Fruit fly (Drosophila melanogaster) whole organism, embryonic: ENCODE measurements around the gene Lon.
A peak's percentile ranks its signal among the peaks of the same experiment; 100 is the strongest.

Experiments used
- Abd-B ChIP-seq: fragments of 200-800 bp; sonication (Bioruptor generic); optimal IDR thresholded peaks from 2 replicates; lab custom pipeline; 2018; ENCODE audit warnings: missing biosample characterization, mild to moderate bottlenecking, missing genetic modification characterization, moderate library complexity
- BEAF-32 ChIP-seq: fragments of 200-800 bp; sonication (Bioruptor generic); optimal IDR thresholded peaks from 3 replicates; lab custom pipeline; 2017; ENCODE audit warnings: missing biosample characterization, missing genetic modification characterization, mild to moderate bottlenecking, moderate library complexity, missing genetic modification reagents
- CG11504 ChIP-seq: fragments of 200-800 bp; sonication (Bioruptor generic); optimal IDR thresholded peaks from 3 replicates; lab custom pipeline; 2019; ENCODE audit warnings: missing biosample characterization, mild to moderate bottlenecking, missing genetic modification characterization, moderate library complexity
- CG1233 ChIP-seq: fragments of 200-800 bp; sonication (Bioruptor generic); optimal IDR thresholded peaks from 4 replicates; lab custom pipeline; 2018; ENCODE audit warnings: missing biosample characterization, mild to moderate bottlenecking, missing genetic modification characterization
- CG12659 ChIP-seq: fragments of 200-800 bp; sonication (Bioruptor generic); optimal IDR thresholded peaks from 3 replicates; lab custom pipeline; 2017; ENCODE audit warnings: mild to moderate bottlenecking, missing biosample characterization, missing genetic modification reagents, missing genetic modification characterization
- CG14710 ChIP-seq: fragments of 200-800 bp; sonication (Bioruptor generic); optimal IDR thresholded peaks from 3 replicates; lab custom pipeline; 2019; ENCODE audit warnings: missing biosample characterization, mild to moderate bottlenecking, missing genetic modification characterization, moderate library complexity
- CG16813 ChIP-seq: fragments of 200-800 bp; sonication (Bioruptor generic); IDR thresholded peaks from 3 replicates; pipeline ENCODE4 v1.3.6; 2022; ENCODE audit warnings: missing biosample characterization, missing genetic modification characterization; ENCODE audit not compliant: partially characterized antibody
- CG17186 ChIP-seq: fragments of 200-800 bp; sonication (Bioruptor generic); optimal IDR thresholded peaks from 3 replicates; lab custom pipeline; 2017; ENCODE audit warnings: missing biosample characterization, missing genetic modification reagents, missing genetic modification characterization
- CG17829 ChIP-seq: fragments of 200-800 bp; optimal IDR thresholded peaks from 2 replicates; lab custom pipeline; 2019; ENCODE audit warnings: missing biosample characterization, mild to moderate bottlenecking, missing genetic modification characterization, moderate library complexity
- CG2116 ChIP-seq: fragments of 200-800 bp; sonication (Bioruptor generic); optimal IDR thresholded peaks from 3 replicates; lab custom pipeline; 2018; ENCODE audit warnings: missing biosample characterization, mild to moderate bottlenecking, missing genetic modification characterization
- CG2199 ChIP-seq: fragments of 200-800 bp; sonication (Bioruptor generic); IDR thresholded peaks from 3 replicates; pipeline ENCODE4 v1.3.6; 2022; ENCODE audit warnings: missing biosample characterization, missing genetic modification characterization
- CG2712 ChIP-seq: fragments of 200-800 bp; optimal IDR thresholded peaks from 3 replicates; lab custom pipeline; 2019; ENCODE audit warnings: missing biosample characterization, mild to moderate bottlenecking, missing genetic modification characterization, moderate library complexity
- CG3163 ChIP-seq: fragments of 200-800 bp; sonication (Bioruptor generic); optimal IDR thresholded peaks from 3 replicates; lab custom pipeline; 2016; ENCODE audit warnings: missing biosample characterization, missing genetic modification characterization
- CG3847 ChIP-seq: fragments of 200-800 bp; sonication (Bioruptor generic); IDR thresholded peaks from 2 replicates; pipeline ENCODE4 v1.3.6; 2022; ENCODE audit warnings: missing biosample characterization, missing genetic modification characterization
- CG4617 ChIP-seq: fragments of 200-800 bp; sonication (Bioruptor generic); optimal IDR thresholded peaks from 3 replicates; lab custom pipeline; 2016; ENCODE audit warnings: missing biosample characterization, missing genetic modification characterization, borderline replicate concordance
- CG6689 ChIP-seq: fragments of 200-800 bp; sonication (Bioruptor generic); IDR thresholded peaks from 2 replicates; pipeline ENCODE4 v1.3.6; 2022; ENCODE audit warnings: missing biosample characterization, missing genetic modification characterization
- CG6791 ChIP-seq: fragments of 200-800 bp; sonication (Bioruptor generic); IDR thresholded peaks from 3 replicates; pipeline ENCODE4 v1.3.6; 2022; ENCODE audit warnings: missing biosample characterization, missing genetic modification characterization; ENCODE audit not compliant: partially characterized antibody
- CG8281 ChIP-seq: fragments of 200-800 bp; sonication (Bioruptor generic); optimal IDR thresholded peaks from 2 replicates; lab custom pipeline; 2018; ENCODE audit warnings: missing biosample characterization, mild to moderate bottlenecking, missing genetic modification characterization, moderate library complexity
- CG8388 ChIP-seq: fragments of 200-800 bp; sonication (Bioruptor generic); optimal IDR thresholded peaks from 2 replicates; lab custom pipeline; 2019; ENCODE audit warnings: missing biosample characterization, mild to moderate bottlenecking, missing genetic modification characterization, moderate library complexity
- CG8924 ChIP-seq: fragments of 200-800 bp; optimal IDR thresholded peaks from 3 replicates; lab custom pipeline; 2019; ENCODE audit warnings: missing biosample characterization, mild to moderate bottlenecking, missing genetic modification characterization, moderate library complexity
- CG9727 ChIP-seq: fragments of 200-800 bp; sonication (Bioruptor generic); optimal IDR thresholded peaks from 3 replicates; lab custom pipeline; 2017; ENCODE audit warnings: missing biosample characterization, mild to moderate bottlenecking, missing genetic modification characterization
- CG9797 ChIP-seq: fragments of 200-800 bp; sonication (Bioruptor generic); optimal IDR thresholded peaks from 3 replicates; lab custom pipeline; 2018; ENCODE audit warnings: missing biosample characterization, mild to moderate bottlenecking, missing genetic modification characterization
- CG9876 ChIP-seq: fragments of 200-800 bp; sonication (Bioruptor generic); optimal IDR thresholded peaks from 2 replicates; lab custom pipeline; 2016; ENCODE audit warnings: missing biosample characterization, missing genetic modification characterization
- D19A ChIP-seq: fragments of 200-800 bp; optimal IDR thresholded peaks from 3 replicates; lab custom pipeline; 2019; ENCODE audit warnings: missing biosample characterization, mild to moderate bottlenecking, missing genetic modification characterization, moderate library complexity
- Dp ChIP-seq: fragments of 200-800 bp; sonication (Bioruptor generic); optimal IDR thresholded peaks from 2 replicates; lab custom pipeline; 2018; ENCODE audit warnings: missing biosample characterization, mild to moderate bottlenecking, missing genetic modification characterization, moderate library complexity
- Ets65A ChIP-seq: fragments of 200-800 bp; sonication (Bioruptor generic); peaks from one replicate; lab custom pipeline; 2016; ENCODE audit warnings: missing biosample characterization, missing genetic modification characterization
- Sox100B ChIP-seq: fragments of 200-800 bp; sonication (Bioruptor generic); optimal IDR thresholded peaks from 3 replicates; lab custom pipeline; 2018; ENCODE audit warnings: missing biosample characterization, mild to moderate bottlenecking, missing genetic modification characterization
- Sox102F ChIP-seq: fragments of 200-800 bp; sonication (Bioruptor generic); optimal IDR thresholded peaks from 2 replicates; lab custom pipeline; 2018; ENCODE audit warnings: missing biosample characterization, mild to moderate bottlenecking, missing genetic modification characterization, moderate library complexity
- bbx ChIP-seq: fragments of 200-800 bp; sonication (Bioruptor generic); IDR thresholded peaks from 2 replicates; pipeline ENCODE4 v1.3.6; 2022; ENCODE audit warnings: missing biosample characterization, missing genetic modification characterization; ENCODE audit not compliant: partially characterized antibody
- bowl ChIP-seq: fragments of 200-800 bp; sonication (Bioruptor generic); IDR thresholded peaks from 2 replicates; pipeline ENCODE4 v1.3.6; 2022; ENCODE audit warnings: missing biosample characterization, missing genetic modification characterization
- corto ChIP-seq: fragments of 200-800 bp; sonication (Bioruptor generic); optimal IDR thresholded peaks from 2 replicates; lab custom pipeline; 2016; ENCODE audit warnings: missing biosample characterization, mild to moderate bottlenecking, missing genetic modification characterization, moderate library complexity
- dpn ChIP-seq, 2 experiments: fragments of 200-800 bp; sonication (Bioruptor generic); optimal IDR thresholded peaks; 3 replicates each; lab custom pipeline; 2016; ENCODE audit warnings: missing biosample characterization in 2 of 2, missing genetic modification characterization in 2 of 2
- ewg ChIP-seq: fragments of 200-800 bp; sonication (Bioruptor generic); optimal IDR thresholded peaks from 3 replicates; lab custom pipeline; 2017; ENCODE audit warnings: mild to moderate bottlenecking, missing biosample characterization, missing genetic modification reagents, missing genetic modification characterization
- gcm2 ChIP-seq: fragments of 200-800 bp; sonication (Bioruptor generic); optimal IDR thresholded peaks from 2 replicates; lab custom pipeline; 2016; ENCODE audit warnings: missing biosample characterization, missing genetic modification characterization
- gfzf ChIP-seq: fragments of 200-800 bp; sonication (Bioruptor generic); optimal IDR thresholded peaks from 2 replicates; lab custom pipeline; 2016; ENCODE audit warnings: missing biosample characterization, mild to moderate bottlenecking, missing genetic modification characterization, moderate library complexity
- hkb ChIP-seq, 2 experiments: fragments of 200-800 bp in 1 of 2; fragments of >200 bp in 1 of 2; sonication (Bioruptor generic) in 1 of 2; IDR thresholded peaks in 1 of 2; optimal IDR thresholded peaks in 1 of 2; 2 replicates each; pipeline versions ENCODE4 v1.3.6 to Lab custom; 2017 to 2022; ENCODE audit warnings: missing biosample characterization in 1 of 2, missing genetic modification characterization in 1 of 2
- lola ChIP-seq, 3 experiments: fragments of >200 bp in 2 of 3; fragments of 200-800 bp in 1 of 3; sonication (Bioruptor generic) in 1 of 3; optimal IDR thresholded peaks; 2 replicates each; lab custom pipeline; 2017 to 2019; ENCODE audit warnings: missing biosample characterization in 3 of 3, missing genetic modification characterization in 3 of 3, mild to moderate bottlenecking in 1 of 3, moderate library complexity in 1 of 3
- luna ChIP-seq: fragments of 200-800 bp; sonication (Bioruptor generic); optimal IDR thresholded peaks from 2 replicates; lab custom pipeline; 2016; ENCODE audit warnings: missing biosample characterization, missing genetic modification characterization
- nom ChIP-seq: fragments of 200-800 bp; sonication (Bioruptor generic); optimal IDR thresholded peaks from 2 replicates; lab custom pipeline; 2017; ENCODE audit warnings: missing biosample characterization, missing genetic modification characterization, mild to moderate bottlenecking, moderate library complexity, missing genetic modification reagents
- peb ChIP-seq: fragments of 200-800 bp; sonication (Bioruptor generic); IDR thresholded peaks from 2 replicates; pipeline ENCODE4 v1.3.6; 2022; ENCODE audit warnings: missing biosample characterization, missing genetic modification characterization
- phol ChIP-seq: fragments of 200-800 bp; sonication (Bioruptor generic); optimal IDR thresholded peaks from 3 replicates; lab custom pipeline; 2018; ENCODE audit warnings: missing biosample characterization, mild to moderate bottlenecking, missing genetic modification characterization, moderate library complexity
- sisA ChIP-seq: fragments of 200-800 bp; sonication (Bioruptor generic); IDR thresholded peaks from 2 replicates; pipeline ENCODE4 v1.3.6; 2022; ENCODE audit warnings: missing biosample characterization, missing genetic modification characterization
- tll ChIP-seq, 2 experiments: fragments of 200-800 bp in 1 of 2; fragments of >200 bp in 1 of 2; sonication (Bioruptor generic) in 1 of 2; optimal IDR thresholded peaks; 2 replicates each; lab custom pipeline; 2017 to 2019; ENCODE audit warnings: missing biosample characterization in 2 of 2, missing genetic modification characterization in 2 of 2, mild to moderate bottlenecking in 1 of 2, moderate library complexity in 1 of 2
- trem ChIP-seq: fragments of 200-800 bp; optimal IDR thresholded peaks from 3 replicates; lab custom pipeline; 2019; ENCODE audit warnings: missing biosample characterization, mild to moderate bottlenecking, missing genetic modification characterization, moderate library complexity
- vnd ChIP-seq: fragments of 200-800 bp; sonication (Bioruptor generic); IDR thresholded peaks from 3 replicates; pipeline ENCODE4 v1.3.6; 2022; ENCODE audit warnings: missing biosample characterization, missing genetic modification characterization; ENCODE audit not compliant: partially characterized antibody
- zfh1 ChIP-seq: fragments of 200-800 bp; sonication (Bioruptor generic); IDR thresholded peaks from 3 replicates; pipeline ENCODE4 v1.3.6; 2022; ENCODE audit warnings: missing biosample characterization, missing genetic modification characterization

The Lon gene

DNA sequence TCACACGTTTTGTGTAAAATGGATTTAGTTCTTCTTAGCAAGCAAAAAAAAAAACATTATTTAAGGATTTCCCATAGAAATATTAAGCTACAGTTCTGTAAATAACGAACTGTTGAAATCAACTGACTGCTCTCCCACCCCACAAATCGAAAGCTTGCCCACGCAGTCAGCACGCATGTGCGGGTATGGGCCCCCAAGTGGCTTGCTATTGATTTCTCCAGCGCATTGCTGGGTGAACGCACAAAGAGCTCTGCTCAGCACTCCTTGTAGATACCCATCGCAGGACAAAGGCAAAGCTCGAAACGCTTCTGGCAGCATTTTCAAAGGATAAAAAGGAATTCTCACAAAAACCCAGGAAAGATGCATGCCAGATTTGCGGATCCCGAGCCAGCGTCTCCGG lies 10.6 kb downstream of the Lon start, which contains the start of gene CG9368 (continued):
- TF ChIP-seq CG11504 (peak; percentile 17), CG3847 (GFP tag; lab: Robert Waterston, UW) (no peak), bowl (GFP tag; lab: Robert Waterston, UW) (no peak), CG9876 (GFP tag; lab: Kevin White, UChicago) (no peak), CG1233 (GFP tag; lab: Kevin White, UChicago) (no peak), CG8281 (tag; lab: Kevin White, UChicago) (no peak), ewg (GFP tag; lab: Kevin White, UChicago) (peak; percentile 96), Dp (GFP tag; lab: Kevin White, UChicago) (no peak), sisA (no peak), CG3163 (GFP tag; lab: Kevin White, UChicago) (no peak), CG2199 (no peak), CG17829 (no peak)

DNA sequence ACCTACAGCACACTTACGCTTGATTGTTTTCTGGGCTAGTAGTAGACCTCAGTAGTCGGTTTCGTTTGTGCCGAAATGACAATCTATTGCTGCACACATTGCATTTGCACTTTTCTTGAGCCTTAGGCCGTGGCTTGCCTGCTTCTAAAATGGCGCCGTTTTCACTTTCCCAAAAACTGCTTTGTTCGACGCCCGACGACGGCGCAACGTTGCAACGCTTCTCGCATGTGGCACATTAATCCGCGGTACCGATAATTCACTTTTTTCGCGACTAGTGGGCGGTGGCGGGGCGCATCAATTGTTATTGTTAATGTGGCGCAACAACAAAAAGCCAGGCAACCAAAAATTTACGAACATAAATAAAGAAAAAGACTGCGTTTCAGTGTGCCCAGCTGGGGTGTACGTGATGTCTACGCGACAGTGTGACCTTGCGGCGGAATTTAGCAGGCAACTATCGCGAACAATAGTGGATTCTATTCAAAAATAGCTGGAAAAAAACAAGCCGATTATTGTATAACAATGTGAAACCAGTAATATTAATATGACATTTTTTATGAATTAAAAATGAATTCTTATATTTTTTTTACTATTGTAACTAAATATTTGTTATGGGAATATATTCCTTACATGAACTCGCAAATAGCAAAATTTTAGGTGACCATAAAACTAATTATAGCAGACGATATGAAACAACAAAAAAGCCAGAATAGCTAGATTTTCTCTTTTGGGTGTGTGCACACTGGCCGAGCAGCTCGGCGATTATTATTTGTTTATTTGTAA lies 13.4 kb downstream of the Lon start, which contains the start of the genes ash1 and Taf6:
Gene ash1 (minus strand): TSS at position 387 of the 780 bp plus-strand sequence.
Gene Taf6 (plus strand): TSS at position 720 of the 780 bp plus-strand sequence.
- peak; percentile 67 for TF ChIP-seq CG6791 (GFP tag; lab: Robert Waterston, UW)
- TF ChIP-seq CG6689 (GFP tag; lab: Robert Waterston, UW), result no peak
- TF ChIP-seq hkb (optimal IDR thresholded peaks at IDR 0.05; lab: Kevin White, UChicago), result peak; percentile 13
- no peak for TF ChIP-seq hkb (GFP tag; IDR thresholded peaks at IDR 0.05; lab: Robert Waterston, UW)
- peak in 1 of 2 experiments; percentile 26 for TF ChIP-seq dpn (GFP tag; optimal IDR thresholded peaks at IDR 0.05; lab: Kevin White, UChicago)
- TF ChIP-seq BEAF-32 (GFP tag; lab: Kevin White, UChicago), result peak; percentile 89
- peak; percentile 78 for TF ChIP-seq trem (tag; lab: Kevin White, UChicago)
- peak; percentile 79 for TF ChIP-seq CG12659 (GFP tag; lab: Kevin White, UChicago)
- TF ChIP-seq Sox102F, result no peak
- peak; percentile 59 for TF ChIP-seq Ets65A
- no peak for TF ChIP-seq zfh1 (GFP tag; lab: Robert Waterston, UW)
- TF ChIP-seq gfzf (GFP tag; lab: Kevin White, UChicago), result peak; percentile 80
- TF ChIP-seq gcm2 (GFP tag; lab: Kevin White, UChicago), result no peak
- TF ChIP-seq CG17186, result no peak
- TF ChIP-seq CG14710 (tag; lab: Kevin White, UChicago), result peak; percentile 100
- no peak for TF ChIP-seq corto (GFP tag; lab: Kevin White, UChicago)
- TF ChIP-seq CG4617, result peak; percentile 67
- no peak for TF ChIP-seq nom
- no peak for TF ChIP-seq CG8388
- TF ChIP-seq Abd-B (GFP tag; lab: Kevin White, UChicago), result peak; percentile 84
- peak in 1 of 3 experiments; percentile 38 for TF ChIP-seq lola (GFP tag; optimal IDR thresholded peaks at IDR 0.05; lab: Kevin White, UChicago)
- TF ChIP-seq CG2712 (tag; lab: Kevin White, UChicago), result peak; percentile 27
- TF ChIP-seq Sox100B (GFP tag; lab: Kevin White, UChicago), result no peak
- TF ChIP-seq phol (tag; lab: Kevin White, UChicago), result peak; percentile 71
- peak; percentile 75 for TF ChIP-seq CG16813
- no peak for TF ChIP-seq luna (GFP tag; lab: Kevin White, UChicago)
- peak in 1 of 2 experiments; percentile 28 for TF ChIP-seq tll (GFP tag; optimal IDR thresholded peaks at IDR 0.05; lab: Kevin White, UChicago)
- peak; percentile 54 for TF ChIP-seq CG17829
- peak; percentile 70 for TF ChIP-seq vnd
- 0 out of 2 replicates have a peak, but pooled peaks have one; percentile 20 for TF ChIP-seq bbx
- TF ChIP-seq D19A (tag; lab: Kevin White, UChicago), result no peak
- TF ChIP-seq CG8924, result peak; percentile 57
- peak; percentile 44 for TF ChIP-seq CG2116
- TF ChIP-seq CG9797 (GFP tag; lab: Kevin White, UChicago), result peak; percentile 91
- peak; percentile 5 for TF ChIP-seq CG9727 (GFP tag; lab: Kevin White, UChicago)
- no peak for TF ChIP-seq peb (GFP tag; lab: Robert Waterston, UW)
